Fruit fly (Drosophila melanogaster) whole organism, adult: Measurements from ENCODE around the gene Unr.

ENCODE experiments used
- CG33017 ChIP-seq: fragments of 200-800 bp; sonication (Bioruptor generic); optimal IDR thresholded peaks from 2 replicates; lab custom pipeline; 2018; ENCODE audit warnings: missing biosample characterization, mild to moderate bottlenecking, missing genetic modification characterization, moderate library complexity
- CG7045 ChIP-seq: fragments of 200-800 bp; sonication (Bioruptor generic); optimal IDR thresholded peaks from 2 replicates; lab custom pipeline; 2017; ENCODE audit warnings: missing biosample characterization, mild to moderate bottlenecking, missing genetic modification characterization
- CG7101 ChIP-seq: fragments of 200-800 bp; sonication (Bioruptor generic); optimal IDR thresholded peaks from 2 replicates; lab custom pipeline; 2018; ENCODE audit warnings: missing biosample characterization, mild to moderate bottlenecking, missing genetic modification characterization, moderate library complexity
- Crg-1 ChIP-seq: fragments of 200-800 bp; sonication (Bioruptor generic); optimal IDR thresholded peaks from 2 replicates; lab custom pipeline; 2016; ENCODE audit warnings: missing biosample characterization, missing genetic modification characterization
- Hr96 ChIP-seq: fragments of 200-800 bp; sonication (Bioruptor generic); optimal IDR thresholded peaks from 2 replicates; lab custom pipeline; 2016; ENCODE audit warnings: missing biosample characterization, missing genetic modification characterization
- Mnt ChIP-seq: fragments of 200-800 bp; sonication (Bioruptor generic); optimal IDR thresholded peaks from 2 replicates; lab custom pipeline; 2016; ENCODE audit warnings: missing biosample characterization, mild to moderate bottlenecking, missing genetic modification characterization
- bab1 ChIP-seq: fragments of 200-800 bp; sonication (Bioruptor generic); optimal IDR thresholded peaks from 3 replicates; lab custom pipeline; 2019; ENCODE audit warnings: missing biosample characterization, mild to moderate bottlenecking, missing genetic modification characterization, moderate library complexity
- cic ChIP-seq: fragments of 200-800 bp; sonication (Bioruptor generic); optimal IDR thresholded peaks from 2 replicates; lab custom pipeline; 2017; ENCODE audit warnings: missing biosample characterization, mild to moderate bottlenecking, missing genetic modification characterization, moderate library complexity
- cnc ChIP-seq, 2 experiments: fragments of >200 bp; optimal IDR thresholded peaks; 2 replicates each; lab custom pipeline; 2017
- kay ChIP-seq: fragments of 200-800 bp; sonication (Bioruptor generic); peaks from one replicate; lab custom pipeline; 2016; ENCODE audit warnings: missing biosample characterization, missing genetic modification characterization, borderline replicate concordance
- pad ChIP-seq: fragments of 200-800 bp; sonication (Bioruptor generic); optimal IDR thresholded peaks from 3 replicates; lab custom pipeline; 2017; ENCODE audit warnings: missing biosample characterization, missing genetic modification characterization, mild to moderate bottlenecking, moderate library complexity, missing genetic modification reagents
- tj ChIP-seq: fragments of 200-800 bp; sonication (Bioruptor generic); optimal IDR thresholded peaks from 3 replicates; lab custom pipeline; 2017; ENCODE audit warnings: missing biosample characterization, mild to moderate bottlenecking, missing genetic modification characterization, moderate library complexity
- toe ChIP-seq: fragments of 200-800 bp; sonication (Bioruptor generic); optimal IDR thresholded peaks from 2 replicates; lab custom pipeline; 2016; ENCODE audit warnings: missing biosample characterization, missing genetic modification characterization

Gene Unr

DNA sequence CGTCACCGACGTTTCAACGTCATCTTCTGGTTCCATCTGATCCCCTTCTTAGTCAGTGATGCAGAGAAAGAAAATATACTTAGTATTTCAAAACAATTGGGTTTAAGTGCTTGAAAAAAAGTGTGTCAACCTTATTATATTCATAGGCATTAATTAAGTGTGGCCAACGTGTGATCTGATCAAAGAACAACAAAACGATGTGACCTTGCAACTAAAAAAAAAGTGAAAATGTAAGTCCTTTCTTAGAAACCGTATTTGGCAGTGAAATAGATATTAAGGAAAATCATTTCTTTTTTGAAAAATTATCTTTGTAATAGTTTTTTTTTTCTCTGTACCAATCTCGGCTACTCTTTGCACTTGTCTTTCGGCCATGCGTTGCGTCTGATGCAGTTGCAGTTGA lies 57.1 kb downstream of the Unr start:
- TF ChIP-seq CG7045, result no peak
- TF ChIP-seq pad (GFP tag; lab: Kevin White, UChicago), result no peak
- no peak for TF ChIP-seq Mnt (GFP tag; lab: Kevin White, UChicago)
- no peak for TF ChIP-seq kay (GFP tag; lab: Kevin White, UChicago)
- TF ChIP-seq CG7101, result no peak
- no peak for TF ChIP-seq Crg-1 (GFP tag; lab: Kevin White, UChicago)

DNA sequence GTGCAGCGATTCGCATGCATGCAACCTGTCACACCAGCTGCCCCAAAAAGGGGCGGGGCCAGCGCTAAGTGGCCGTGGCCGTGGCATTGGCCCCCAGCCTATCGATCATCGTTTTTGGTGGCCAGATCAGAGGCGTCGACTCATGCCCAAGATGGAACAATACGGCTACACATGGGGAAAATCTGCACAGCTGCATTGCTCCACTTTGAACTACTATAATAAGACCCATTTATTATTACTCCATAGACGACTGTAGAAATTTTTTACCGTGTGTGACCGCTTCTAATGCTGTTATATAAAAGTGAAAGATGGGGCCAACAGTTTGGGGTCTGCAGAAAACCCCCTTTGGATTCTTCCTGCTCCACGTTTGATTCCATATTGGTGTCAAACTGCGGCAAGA lies 58.2 kb downstream of the Unr start:
- no peak for TF ChIP-seq cic
- TF ChIP-seq CG33017 (tag; lab: Kevin White, UChicago), result no peak
- TF ChIP-seq Mnt (GFP tag; lab: Kevin White, UChicago), result no peak
- no peak for TF ChIP-seq bab1 (GFP tag; lab: Kevin White, UChicago)
- TF ChIP-seq CG7045, result no peak
- TF ChIP-seq tj (GFP tag; lab: Kevin White, UChicago), result no peak
- no peak for TF ChIP-seq toe (GFP tag; lab: Kevin White, UChicago)
- no peak for TF ChIP-seq cnc (optimal IDR thresholded peaks at IDR 0.05; lab: Kevin White, UChicago)
- TF ChIP-seq kay (GFP tag; lab: Kevin White, UChicago), result no peak
- TF ChIP-seq Hr96 (GFP tag; lab: Kevin White, UChicago), result no peak
